Worm (Caenorhabditis elegans) whole organism, L3 larva: Measurements from ENCODE around the gene F54F12.1.

Source experiments
- R02D3.7 ChIP-seq: fragments of 150-350 bp; optimal IDR thresholded peaks from 2 replicates; lab custom pipeline; 2014; ENCODE audit warnings: missing biosample characterization, missing genetic modification characterization
- aly-2 ChIP-seq: fragments of 150-350 bp; optimal IDR thresholded peaks from 2 replicates; lab custom pipeline; 2014; ENCODE audit warnings: missing biosample characterization, missing genetic modification characterization
- ama-1 ChIP-seq: fragments of 150-350 bp; optimal IDR thresholded peaks from 2 replicates; lab custom pipeline; 2018
- ceh-16 ChIP-seq: sonication (generic microtip); optimal IDR thresholded peaks from 2 replicates; lab custom pipeline; 2017; ENCODE audit warnings: missing biosample characterization, missing genetic modification characterization
- ceh-28 ChIP-seq: fragments of 150-350 bp; optimal IDR thresholded peaks from 2 replicates; lab custom pipeline; 2014; ENCODE audit warnings: missing biosample characterization, missing genetic modification reagents, missing genetic modification characterization
- ceh-82 ChIP-seq: fragments of 150-350 bp; optimal IDR thresholded peaks from 2 replicates; lab custom pipeline; 2014; ENCODE audit warnings: missing biosample characterization, missing genetic modification characterization
- ceh-9 ChIP-seq: sonication (generic microtip); optimal IDR thresholded peaks from 2 replicates; lab custom pipeline; 2018; ENCODE audit warnings: missing biosample characterization, missing genetic modification characterization
- egl-27 ChIP-seq: sonication (generic microtip); optimal IDR thresholded peaks from 4 replicates; lab custom pipeline; 2017; ENCODE audit warnings: missing biosample characterization, missing genetic modification reagents, missing genetic modification characterization
- egl-5 ChIP-seq: fragments of 150-350 bp; optimal IDR thresholded peaks from 2 replicates; lab custom pipeline; 2017; ENCODE audit warnings: missing biosample characterization, missing genetic modification reagents, missing genetic modification characterization, inconsistent platforms
- elt-1 ChIP-seq: fragments of 150-350 bp; optimal IDR thresholded peaks from 2 replicates; lab custom pipeline; 2014; ENCODE audit warnings: missing biosample characterization, missing genetic modification characterization
- elt-2 ChIP-seq: sonication (generic microtip); optimal IDR thresholded peaks from 2 replicates; lab custom pipeline; 2016; ENCODE audit warnings: missing genetic modification reagents, mild to moderate bottlenecking, missing genetic modification characterization, missing compliant biosample characterization
- elt-3 ChIP-seq, 3 experiments: fragments of 150-350 bp in 1 of 3; sonication (generic microtip) in 2 of 3; optimal IDR thresholded peaks; 2 replicates in 2 of 3; 4 replicates in 1 of 3; lab custom pipeline; 2014 to 2017; ENCODE audit warnings: missing biosample characterization in 3 of 3, missing genetic modification characterization in 3 of 3
- eor-1 ChIP-seq, 2 experiments: fragments of 150-350 bp; optimal IDR thresholded peaks; 2 replicates each; lab custom pipeline; 2014 to 2018; ENCODE audit warnings: missing biosample characterization in 2 of 2, missing genetic modification characterization in 2 of 2
- fkh-10 ChIP-seq: sonication (generic microtip); optimal IDR thresholded peaks from 2 replicates; lab custom pipeline; 2017; ENCODE audit warnings: missing biosample characterization, missing genetic modification reagents, missing genetic modification characterization
- fkh-2 ChIP-seq: fragments of 150-350 bp; optimal IDR thresholded peaks from 2 replicates; lab custom pipeline; 2014; ENCODE audit warnings: missing biosample characterization, missing genetic modification reagents, missing genetic modification characterization
- fos-1 ChIP-seq: fragments of 150-350 bp; optimal IDR thresholded peaks from 2 replicates; lab custom pipeline; 2014; ENCODE audit warnings: missing biosample characterization, missing genetic modification characterization
- hmg-11 ChIP-seq: sonication (generic microtip); optimal IDR thresholded peaks from 2 replicates; lab custom pipeline; 2016; ENCODE audit warnings: missing genetic modification characterization, missing compliant biosample characterization
- jun-1 ChIP-seq: fragments of 150-350 bp; optimal IDR thresholded peaks from 2 replicates; lab custom pipeline; 2014; ENCODE audit warnings: missing biosample characterization, missing genetic modification reagents, missing genetic modification characterization
- lin-39 ChIP-seq: fragments of 150-350 bp; optimal IDR thresholded peaks from 2 replicates; lab custom pipeline; 2018; ENCODE audit warnings: missing biosample characterization, missing genetic modification reagents, missing genetic modification characterization
- lsy-12 ChIP-seq: sonication (generic microtip); optimal IDR thresholded peaks from 2 replicates; lab custom pipeline; 2016; ENCODE audit warnings: mild to moderate bottlenecking, missing genetic modification characterization, missing compliant biosample characterization
- mdl-1 ChIP-seq: fragments of 150-350 bp; optimal IDR thresholded peaks from 2 replicates; lab custom pipeline; 2014; ENCODE audit warnings: missing biosample characterization, missing genetic modification characterization
- mml-1 ChIP-seq: fragments of 150-350 bp; sonication (generic microtip); optimal IDR thresholded peaks from 3 replicates; lab custom pipeline; 2014; ENCODE audit warnings: missing biosample characterization, missing genetic modification characterization
- nfya-1 ChIP-seq: sonication (generic microtip); optimal IDR thresholded peaks from 2 replicates; lab custom pipeline; 2017; ENCODE audit warnings: missing genetic modification characterization, mild to moderate bottlenecking, missing compliant biosample characterization, antibody characterized with exemption, moderate library complexity; ENCODE audit not compliant: insufficient read depth
- nhr-11 ChIP-seq: fragments of 150-350 bp; optimal IDR thresholded peaks from 2 replicates; lab custom pipeline; 2014; ENCODE audit warnings: missing biosample characterization, missing genetic modification characterization
- nhr-12 ChIP-seq: fragments of 150-350 bp; optimal IDR thresholded peaks from 2 replicates; lab custom pipeline; 2014; ENCODE audit warnings: missing biosample characterization, missing genetic modification characterization
- nhr-23 ChIP-seq: fragments of 150-350 bp; optimal IDR thresholded peaks from 2 replicates; lab custom pipeline; 2014; ENCODE audit warnings: missing biosample characterization, missing genetic modification reagents, missing genetic modification characterization
- nhr-25 ChIP-seq: sonication (generic microtip); optimal IDR thresholded peaks from 2 replicates; lab custom pipeline; 2017; ENCODE audit warnings: missing biosample characterization, missing genetic modification characterization
- nhr-28 ChIP-seq: fragments of 150-350 bp; optimal IDR thresholded peaks from 2 replicates; lab custom pipeline; 2014; ENCODE audit warnings: missing biosample characterization, missing genetic modification characterization
- nhr-43 ChIP-seq: sonication (generic microtip); optimal IDR thresholded peaks from 2 replicates; lab custom pipeline; 2016; ENCODE audit warnings: mild to moderate bottlenecking, missing genetic modification characterization, missing compliant biosample characterization; ENCODE audit not compliant: poor library complexity, severe bottlenecking
- nhr-67 ChIP-seq: fragments of 150-350 bp; optimal IDR thresholded peaks from 2 replicates; lab custom pipeline; 2014; ENCODE audit warnings: missing biosample characterization, missing genetic modification characterization
- nhr-77 ChIP-seq: fragments of 150-350 bp; optimal IDR thresholded peaks from 2 replicates; lab custom pipeline; 2014; ENCODE audit warnings: missing biosample characterization, missing genetic modification characterization
- pha-4 ChIP-seq: fragments of 150-350 bp; optimal IDR thresholded peaks from 2 replicates; lab custom pipeline; 2014; ENCODE audit warnings: missing biosample characterization, missing genetic modification reagents, missing genetic modification characterization
- pqm-1 ChIP-seq: fragments of 150-350 bp; optimal IDR thresholded peaks from 2 replicates; lab custom pipeline; 2017; ENCODE audit warnings: missing biosample characterization, missing genetic modification characterization, inconsistent platforms
- sea-2 ChIP-seq: fragments of 150-350 bp; sonication (generic microtip); optimal IDR thresholded peaks from 4 replicates; lab custom pipeline; 2014; ENCODE audit warnings: missing biosample characterization, missing genetic modification reagents, missing genetic modification characterization
- skn-1 ChIP-seq: fragments of 150-350 bp; optimal IDR thresholded peaks from 2 replicates; lab custom pipeline; 2014; ENCODE audit warnings: missing biosample characterization, missing genetic modification characterization
- snpc-4 ChIP-seq: fragments of 150-350 bp; optimal IDR thresholded peaks from 2 replicates; lab custom pipeline; 2014; ENCODE audit warnings: missing biosample characterization, missing genetic modification characterization
- tbx-2 ChIP-seq: sonication (generic microtip); optimal IDR thresholded peaks from 2 replicates; lab custom pipeline; 2016; ENCODE audit warnings: mild to moderate bottlenecking, missing genetic modification characterization, missing compliant biosample characterization
- unc-39 ChIP-seq: sonication (generic microtip); optimal IDR thresholded peaks from 4 replicates; lab custom pipeline; 2017; ENCODE audit warnings: missing biosample characterization, missing genetic modification characterization
- unc-62 ChIP-seq: fragments of 150-350 bp; sonication (generic microtip); optimal IDR thresholded peaks from 4 replicates; lab custom pipeline; 2014; ENCODE audit warnings: missing biosample characterization, missing genetic modification reagents, missing genetic modification characterization
- zag-1 ChIP-seq: fragments of 150-350 bp; optimal IDR thresholded peaks from 2 replicates; lab custom pipeline; 2014; ENCODE audit warnings: missing biosample characterization, missing genetic modification characterization
- ztf-11 ChIP-seq: fragments of 150-350 bp; optimal IDR thresholded peaks from 2 replicates; lab custom pipeline; 2014; ENCODE audit warnings: missing biosample characterization, missing genetic modification characterization
- ztf-4 ChIP-seq: fragments of 150-350 bp; optimal IDR thresholded peaks from 2 replicates; lab custom pipeline; 2014; ENCODE audit warnings: missing biosample characterization, missing genetic modification characterization

F54F12.1 gene

DNA sequence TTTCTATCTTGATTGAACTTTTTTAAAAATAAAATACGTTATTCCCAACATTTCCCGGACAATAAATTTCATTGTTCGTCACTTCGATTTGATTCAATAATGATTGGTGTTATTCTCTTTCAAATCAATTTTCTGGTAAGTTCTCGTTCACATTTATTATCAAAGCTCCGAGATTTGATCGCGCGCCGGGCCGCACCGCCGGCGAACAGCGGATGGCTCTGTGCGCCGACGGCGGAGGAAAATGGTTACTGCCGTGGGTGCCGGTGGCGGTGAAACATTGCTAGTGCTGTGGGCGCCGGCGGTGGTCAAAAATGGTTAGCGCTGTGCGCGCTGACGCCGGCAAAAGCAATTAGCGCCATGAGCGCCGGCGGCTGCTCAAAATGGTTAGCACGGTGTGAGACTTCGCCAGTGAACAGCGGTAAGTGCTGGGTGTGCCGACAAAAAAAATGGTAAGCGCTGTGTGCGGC lies 35.9 kb upstream of the F54F12.1 start, which contains the start of gene Y39E4B.13:
Y39E4B.13 (plus strand) TSS at position 51 of the 467 bp plus-strand sequence.
- no peak for TF ChIP-seq egl-5 (tag; lab: Kevin White, UChicago)
- no peak for TF ChIP-seq nhr-25 (tag; lab: Kevin White, UChicago)
- TF ChIP-seq unc-62 (GFP tag; lab: Kevin White, UChicago) = no peak
- TF ChIP-seq snpc-4 (tag; lab: Kevin White, UChicago) = no peak
- TF ChIP-seq ceh-9 = no peak
- TF ChIP-seq R02D3.7 (tag; lab: Kevin White, UChicago) = no peak
- TF ChIP-seq, all 47 proteins: peak for 0

DNA sequence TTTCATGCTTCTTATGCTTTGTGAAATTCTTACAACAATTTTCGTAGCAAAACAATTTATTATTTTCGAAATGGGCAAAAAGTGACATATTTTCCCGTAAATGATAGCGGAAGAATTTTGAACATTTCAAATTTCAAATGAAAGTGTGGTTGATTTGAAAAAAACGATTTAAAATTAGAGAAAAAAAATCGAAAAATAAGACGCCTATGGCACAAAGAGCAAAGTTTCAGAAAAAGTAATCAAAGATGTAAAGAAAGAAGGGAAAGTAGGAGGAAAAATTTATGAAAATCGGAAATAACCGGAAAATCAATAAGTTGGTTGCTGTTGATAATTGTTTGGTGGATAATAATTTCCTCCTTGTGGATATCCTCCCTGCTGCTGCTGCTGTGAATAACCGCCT lies 32.2 kb upstream of the F54F12.1 start:
- no peak for TF ChIP-seq nhr-23

DNA sequence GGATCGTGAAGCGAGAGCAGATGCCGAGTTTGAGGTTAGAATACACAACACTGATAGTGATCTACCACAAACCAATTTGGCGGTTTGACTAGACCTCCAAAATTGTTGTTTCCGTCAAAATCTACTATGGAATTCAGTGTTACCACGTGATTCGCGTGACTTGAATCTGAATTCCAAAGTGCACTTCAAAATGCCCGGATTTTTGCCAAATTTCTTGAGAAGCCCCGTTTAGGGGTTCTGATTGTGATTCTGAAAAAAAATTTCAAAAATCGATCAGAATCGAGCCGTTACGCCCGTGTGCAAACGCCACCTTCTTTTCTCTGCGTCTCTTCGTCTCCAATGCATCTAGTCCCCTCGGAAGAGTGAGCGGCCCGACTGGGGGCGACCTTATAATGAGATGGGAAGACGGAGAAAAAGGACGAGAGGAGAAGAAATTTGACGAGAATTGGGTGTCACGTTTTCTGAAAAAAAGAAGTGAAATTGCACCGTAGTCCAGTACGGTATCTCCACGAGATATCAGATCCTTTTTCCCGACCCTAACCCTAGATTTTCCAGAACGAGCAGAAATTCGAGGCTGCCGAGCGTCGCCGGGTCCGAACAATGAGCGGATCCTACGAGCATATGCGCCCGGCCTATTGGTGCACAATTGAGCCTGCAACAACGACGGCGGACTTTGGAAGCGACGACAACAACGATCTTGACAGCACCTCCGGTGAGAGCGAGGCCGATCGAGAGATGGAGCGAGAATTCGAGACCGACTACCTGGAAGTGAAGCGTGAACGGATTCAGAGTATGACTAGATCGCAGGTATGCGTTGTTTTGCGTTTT lies 16.4 kb upstream of the F54F12.1 start:
- peak; percentile 20 for TF ChIP-seq lin-39 (tag; lab: Kevin White, UChicago)
- no peak for TF ChIP-seq jun-1 (tag; lab: Kevin White, UChicago)
- TF ChIP-seq lsy-12 (tag; lab: Kevin White, UChicago) = no peak
- no peak for TF ChIP-seq eor-1 (tag; optimal IDR thresholded peaks at IDR 0.05; lab: Kevin White, UChicago)
- no peak for TF ChIP-seq fos-1 (tag; lab: Kevin White, UChicago)
- TF ChIP-seq nfya-1 = peak; percentile 39
- TF ChIP-seq pha-4 (tag; lab: Kevin White, UChicago) = peak; percentile 13
- no peak for TF ChIP-seq nhr-67
- TF ChIP-seq pqm-1 (tag; lab: Kevin White, UChicago) = no peak
- no peak for TF ChIP-seq nhr-23
- TF ChIP-seq ztf-11 (tag; lab: Kevin White, UChicago) = no peak
- TF ChIP-seq hmg-11 (tag; lab: Kevin White, UChicago) = peak; percentile 18
- no peak for TF ChIP-seq nhr-77
- no peak for TF ChIP-seq ceh-16 (tag; lab: Kevin White, UChicago)
- TF ChIP-seq unc-62 (GFP tag; lab: Kevin White, UChicago) = no peak
- TF ChIP-seq egl-27 (tag; lab: Kevin White, UChicago) = no peak
- peak; percentile 7 for TF ChIP-seq egl-5 (tag; lab: Kevin White, UChicago)
- peak; percentile 3 for TF ChIP-seq nhr-25 (tag; lab: Kevin White, UChicago)
- TF ChIP-seq unc-39 (tag; lab: Kevin White, UChicago) = no peak
- TF ChIP-seq tbx-2 (tag; lab: Kevin White, UChicago) = no peak
- no peak for TF ChIP-seq fkh-10
- TF ChIP-seq ceh-82 = no peak
- no peak for TF ChIP-seq R02D3.7 (tag; lab: Kevin White, UChicago)
- TF ChIP-seq ztf-4 = no peak
- no peak for TF ChIP-seq zag-1
- peak; percentile 44 for TF ChIP-seq ama-1 (lab: Kevin White, UChicago)
- TF ChIP-seq elt-2 (tag; lab: Kevin White, UChicago) = no peak
- peak; percentile 10 for TF ChIP-seq nhr-43 (tag; lab: Kevin White, UChicago)
- no peak for TF ChIP-seq ceh-9

DNA sequence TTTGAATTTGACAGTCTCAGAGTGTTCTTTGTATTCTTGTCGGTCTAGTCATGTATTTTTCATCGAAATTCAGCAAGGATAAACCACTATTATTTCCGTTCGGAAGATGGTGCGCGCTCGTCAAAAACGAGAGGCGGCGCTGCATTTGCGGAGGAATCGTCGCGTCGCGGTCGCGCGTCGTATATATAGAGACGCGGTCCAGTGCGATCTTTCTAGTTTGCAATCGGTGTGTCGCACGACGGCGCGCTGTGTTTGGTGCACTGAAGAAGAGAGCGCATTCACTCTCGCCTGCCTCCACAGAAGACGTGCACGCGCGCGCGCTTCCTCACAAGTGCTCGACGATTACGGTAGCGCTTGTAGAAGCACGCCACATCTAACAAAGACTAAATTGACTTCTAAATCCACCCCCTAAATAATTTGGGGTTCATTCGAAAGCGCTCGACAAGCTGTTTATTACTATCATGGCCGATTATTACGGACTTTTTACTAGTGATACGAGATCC lies 15.4 kb upstream of the F54F12.1 start, which contains the start of gene Y39E4B.6:
Y39E4B.6 (plus strand) TSS at position 209 of the 503 bp plus-strand sequence.
- TF ChIP-seq hmg-11 (tag; lab: Kevin White, UChicago) = peak; percentile 87
- peak; percentile 92 for TF ChIP-seq nhr-11
- no peak for TF ChIP-seq fkh-2 (tag; lab: Kevin White, UChicago)
- peak; percentile 89 for TF ChIP-seq skn-1
- peak; percentile 99 for TF ChIP-seq ama-1 (lab: Kevin White, UChicago)
- TF ChIP-seq pha-4 (tag; lab: Kevin White, UChicago) = peak; percentile 96
- TF ChIP-seq eor-1 (tag; optimal IDR thresholded peaks at IDR 0.05; lab: Kevin White, UChicago) = peak; percentile 79 to 96
- peak; percentile 84 for TF ChIP-seq ztf-4
- peak; percentile 72 for TF ChIP-seq nhr-43 (tag; lab: Kevin White, UChicago)
- TF ChIP-seq nhr-28 = no peak
- TF ChIP-seq aly-2 (tag; lab: Kevin White, UChicago) = no peak
- peak; percentile 85 for TF ChIP-seq egl-27 (tag; lab: Kevin White, UChicago)
- no peak for TF ChIP-seq ceh-16 (tag; lab: Kevin White, UChicago)
- peak; percentile 37 for TF ChIP-seq zag-1
- TF ChIP-seq unc-39 (tag; lab: Kevin White, UChicago) = peak; percentile 40
- peak; percentile 23 for TF ChIP-seq ztf-11 (tag; lab: Kevin White, UChicago)
- peak; percentile 89 for TF ChIP-seq unc-62 (GFP tag; lab: Kevin White, UChicago)
- TF ChIP-seq sea-2 = peak; percentile 98
- TF ChIP-seq egl-5 (tag; lab: Kevin White, UChicago) = peak; percentile 89
- TF ChIP-seq mml-1 (tag; lab: Kevin White, UChicago) = no peak
- peak; percentile 77 for TF ChIP-seq nhr-77
- peak; percentile 80 for TF ChIP-seq mdl-1 (tag; lab: Kevin White, UChicago)
- TF ChIP-seq elt-1 = peak; percentile 69
- TF ChIP-seq snpc-4 (tag; lab: Kevin White, UChicago) = no peak
- TF ChIP-seq tbx-2 (tag; lab: Kevin White, UChicago) = peak; percentile 72
- peak; percentile 90 for TF ChIP-seq ceh-28 (tag; lab: Kevin White, UChicago)
- TF ChIP-seq nhr-67 = no peak
- peak; percentile 91 for TF ChIP-seq fkh-10
- no peak for TF ChIP-seq ceh-9
- no peak for TF ChIP-seq nhr-12 (tag; lab: Kevin White, UChicago)
- TF ChIP-seq elt-3 (tag; optimal IDR thresholded peaks at IDR 0.05; lab: Kevin White, UChicago) = peak in 1 of 3 experiments; percentile 93
